Fruit fly (Drosophila melanogaster) whole organism, embryonic: Measurements from ENCODE around the gene wrm2.

Experiments used
- Adf1 ChIP-seq: fragments of 200-800 bp; sonication (Bioruptor generic); IDR thresholded peaks from 2 replicates; pipeline ENCODE4 v1.3.6; 2022; ENCODE audit warnings: missing biosample characterization, missing genetic modification characterization
- BtbVII ChIP-seq: fragments of 200-800 bp; sonication (Bioruptor generic); optimal IDR thresholded peaks from 3 replicates; lab custom pipeline; 2017; ENCODE audit warnings: missing biosample characterization, mild to moderate bottlenecking, missing genetic modification characterization
- CG10267 ChIP-seq: fragments of 200-800 bp; sonication (Bioruptor generic); optimal IDR thresholded peaks from 2 replicates; lab custom pipeline; 2018; ENCODE audit warnings: missing biosample characterization, mild to moderate bottlenecking, missing genetic modification characterization, moderate library complexity
- CG1233 ChIP-seq: fragments of 200-800 bp; sonication (Bioruptor generic); optimal IDR thresholded peaks from 4 replicates; lab custom pipeline; 2018; ENCODE audit warnings: missing biosample characterization, mild to moderate bottlenecking, missing genetic modification characterization
- CG13775 ChIP-seq: fragments of 200-800 bp; sonication (Bioruptor generic); optimal IDR thresholded peaks from 3 replicates; lab custom pipeline; 2017; ENCODE audit warnings: missing biosample characterization, mild to moderate bottlenecking, missing genetic modification characterization
- CG14710 ChIP-seq: fragments of 200-800 bp; sonication (Bioruptor generic); optimal IDR thresholded peaks from 3 replicates; lab custom pipeline; 2019; ENCODE audit warnings: missing biosample characterization, mild to moderate bottlenecking, missing genetic modification characterization, moderate library complexity
- CG15479 ChIP-seq: fragments of 200-800 bp; sonication (Bioruptor generic); optimal IDR thresholded peaks from 3 replicates; lab custom pipeline; 2019; ENCODE audit warnings: missing biosample characterization, mild to moderate bottlenecking, missing genetic modification characterization, moderate library complexity
- CG15601 ChIP-seq: fragments of 200-800 bp; sonication (Bioruptor generic); optimal IDR thresholded peaks from 3 replicates; lab custom pipeline; 2019; ENCODE audit warnings: missing biosample characterization, mild to moderate bottlenecking, missing genetic modification characterization, moderate library complexity
- CG1603 ChIP-seq: fragments of 200-800 bp; sonication (Bioruptor generic); optimal IDR thresholded peaks from 2 replicates; lab custom pipeline; 2019; ENCODE audit warnings: missing biosample characterization, mild to moderate bottlenecking, missing genetic modification characterization, moderate library complexity
- CG17802 ChIP-seq: fragments of 200-800 bp; sonication (Bioruptor generic); optimal IDR thresholded peaks from 2 replicates; lab custom pipeline; 2018; ENCODE audit warnings: missing biosample characterization, mild to moderate bottlenecking, missing genetic modification characterization, moderate library complexity
- CG18619 ChIP-seq: fragments of 200-800 bp; sonication (Bioruptor generic); optimal IDR thresholded peaks from 3 replicates; lab custom pipeline; 2017; ENCODE audit warnings: missing biosample characterization, mild to moderate bottlenecking, missing genetic modification characterization
- CG2202 ChIP-seq: fragments of 200-800 bp; sonication (Bioruptor generic); optimal IDR thresholded peaks from 2 replicates; lab custom pipeline; 2018; ENCODE audit warnings: missing biosample characterization, mild to moderate bottlenecking, missing genetic modification characterization
- CG4282 ChIP-seq: fragments of 200-800 bp; sonication (Bioruptor generic); optimal IDR thresholded peaks from 2 replicates; lab custom pipeline; 2016; ENCODE audit warnings: missing biosample characterization, missing genetic modification characterization
- CG5180 ChIP-seq: fragments of 200-800 bp; sonication (Bioruptor generic); optimal IDR thresholded peaks from 3 replicates; lab custom pipeline; 2017; ENCODE audit warnings: missing biosample characterization, missing genetic modification characterization, mild to moderate bottlenecking, moderate library complexity, missing genetic modification reagents
- CG7357 ChIP-seq: fragments of 200-800 bp; sonication (Bioruptor generic); IDR thresholded peaks from 3 replicates; pipeline ENCODE4 v1.3.6; 2022; ENCODE audit warnings: missing biosample characterization, missing genetic modification characterization
- CG8359 ChIP-seq: fragments of 200-800 bp; sonication (Bioruptor generic); optimal IDR thresholded peaks from 2 replicates; lab custom pipeline; 2017; ENCODE audit warnings: missing biosample characterization, mild to moderate bottlenecking, missing genetic modification characterization, borderline replicate concordance
- CG9817 ChIP-seq: fragments of 200-800 bp; sonication (Bioruptor generic); optimal IDR thresholded peaks from 2 replicates; lab custom pipeline; 2018; ENCODE audit warnings: missing biosample characterization, mild to moderate bottlenecking, missing genetic modification characterization, moderate library complexity
- D19A ChIP-seq: fragments of 200-800 bp; optimal IDR thresholded peaks from 3 replicates; lab custom pipeline; 2019; ENCODE audit warnings: missing biosample characterization, mild to moderate bottlenecking, missing genetic modification characterization, moderate library complexity
- Dll ChIP-seq: fragments of 200-800 bp; sonication (Bioruptor generic); IDR thresholded peaks from 4 replicates; pipeline ENCODE4 v1.3.6; 2022; ENCODE audit warnings: missing biosample characterization, missing genetic modification characterization; ENCODE audit not compliant: partially characterized antibody
- H15 ChIP-seq: fragments of 200-800 bp; sonication (Bioruptor generic); IDR thresholded peaks from 3 replicates; pipeline ENCODE4 v1.3.6; 2022; ENCODE audit warnings: missing biosample characterization, missing genetic modification characterization
- H2.0 ChIP-seq: fragments of 200-800 bp; sonication (Bioruptor generic); IDR thresholded peaks from 2 replicates; pipeline ENCODE4 v1.3.6; 2022; ENCODE audit warnings: missing biosample characterization, missing genetic modification characterization
- Jarid2 ChIP-seq: fragments of 200-800 bp; sonication (Bioruptor generic); optimal IDR thresholded peaks from 3 replicates; lab custom pipeline; 2017; ENCODE audit warnings: mild to moderate bottlenecking, missing biosample characterization, missing genetic modification reagents, missing genetic modification characterization
- Lhr ChIP-seq: fragments of 200-800 bp; sonication (Bioruptor generic); optimal IDR thresholded peaks from 3 replicates; lab custom pipeline; 2017; ENCODE audit warnings: mild to moderate bottlenecking, missing biosample characterization, missing genetic modification reagents, missing genetic modification characterization
- Mad ChIP-seq: fragments of 200-800 bp; sonication (Bioruptor generic); optimal IDR thresholded peaks from 2 replicates; lab custom pipeline; 2016; ENCODE audit warnings: missing biosample characterization, missing genetic modification characterization
- Med ChIP-seq: fragments of 200-800 bp; sonication (Bioruptor generic); peaks from one replicate; lab custom pipeline; 2016; ENCODE audit warnings: missing biosample characterization, missing genetic modification characterization, mild to moderate bottlenecking, inconsistent platforms, moderate library complexity
- Oaz ChIP-seq: fragments of 200-800 bp; sonication (Bioruptor generic); IDR thresholded peaks from 2 replicates; pipeline ENCODE4 v1.3.6; 2022; ENCODE audit warnings: missing biosample characterization, missing genetic modification characterization
- Oli ChIP-seq: fragments of 200-800 bp; sonication (Bioruptor generic); optimal IDR thresholded peaks from 2 replicates; lab custom pipeline; 2018; ENCODE audit warnings: missing biosample characterization, mild to moderate bottlenecking, missing genetic modification characterization, moderate library complexity
- Rfx ChIP-seq: fragments of 200-800 bp; sonication (Bioruptor generic); IDR thresholded peaks from 2 replicates; pipeline ENCODE4 v1.3.6; 2022; ENCODE audit warnings: missing biosample characterization, missing genetic modification characterization
- Side ChIP-seq: fragments of 200-800 bp; sonication (Bioruptor generic); optimal IDR thresholded peaks from 2 replicates; lab custom pipeline; 2016; ENCODE audit warnings: missing biosample characterization, missing genetic modification characterization
- Sin3A ChIP-seq: fragments of >200 bp; optimal IDR thresholded peaks from 2 replicates; lab custom pipeline; 2018
- TFAM ChIP-seq: fragments of 200-800 bp; sonication (Bioruptor generic); optimal IDR thresholded peaks from 2 replicates; lab custom pipeline; 2017; ENCODE audit warnings: missing biosample characterization, missing genetic modification characterization, inconsistent platforms
- abd-A ChIP-seq: fragments of 200-800 bp; sonication (Bioruptor generic); optimal IDR thresholded peaks from 3 replicates; lab custom pipeline; 2019; ENCODE audit warnings: missing biosample characterization, mild to moderate bottlenecking, missing genetic modification characterization, moderate library complexity
- ash1 ChIP-seq: fragments of 200-800 bp; sonication (Bioruptor generic); optimal IDR thresholded peaks from 2 replicates; lab custom pipeline; 2018; ENCODE audit warnings: missing biosample characterization, mild to moderate bottlenecking, missing genetic modification characterization
- bcd ChIP-seq: fragments of 200-800 bp; sonication (Bioruptor generic); optimal IDR thresholded peaks from 2 replicates; lab custom pipeline; 2017; ENCODE audit warnings: missing biosample characterization, mild to moderate bottlenecking, missing genetic modification characterization
- btn ChIP-seq: fragments of 200-800 bp; sonication (Bioruptor generic); optimal IDR thresholded peaks from 2 replicates; lab custom pipeline; 2016; ENCODE audit warnings: missing biosample characterization, missing genetic modification characterization
- ci ChIP-seq: fragments of 200-800 bp; sonication (Bioruptor generic); IDR thresholded peaks from 3 replicates; pipeline ENCODE4 v1.3.6; 2022; ENCODE audit warnings: missing biosample characterization, missing genetic modification characterization
- crp ChIP-seq, 2 experiments: fragments of 200-800 bp; sonication (Bioruptor generic); optimal IDR thresholded peaks; 2 replicates in 1 of 2; 3 replicates in 1 of 2; lab custom pipeline; 2017; ENCODE audit warnings: missing biosample characterization in 2 of 2, missing genetic modification characterization in 2 of 2, mild to moderate bottlenecking in 1 of 2, moderate library complexity in 1 of 2
- ind ChIP-seq: fragments of 200-800 bp; sonication (Bioruptor generic); optimal IDR thresholded peaks from 3 replicates; lab custom pipeline; 2016; ENCODE audit warnings: missing biosample characterization, missing genetic modification characterization
- jigr1 ChIP-seq: fragments of 200-800 bp; sonication (Bioruptor generic); IDR thresholded peaks from 3 replicates; pipeline ENCODE4 v1.3.6; 2022; ENCODE audit warnings: missing biosample characterization, missing genetic modification characterization
- luna ChIP-seq: fragments of 200-800 bp; sonication (Bioruptor generic); optimal IDR thresholded peaks from 2 replicates; lab custom pipeline; 2016; ENCODE audit warnings: missing biosample characterization, missing genetic modification characterization
- nmo ChIP-seq: fragments of 200-800 bp; sonication (Bioruptor generic); optimal IDR thresholded peaks from 2 replicates; lab custom pipeline; 2018; ENCODE audit warnings: missing biosample characterization, mild to moderate bottlenecking, missing genetic modification characterization, moderate library complexity
- nom ChIP-seq: fragments of 200-800 bp; sonication (Bioruptor generic); optimal IDR thresholded peaks from 2 replicates; lab custom pipeline; 2017; ENCODE audit warnings: missing biosample characterization, missing genetic modification characterization, mild to moderate bottlenecking, moderate library complexity, missing genetic modification reagents
- pan ChIP-seq, 4 experiments: fragments of >200 bp in 3 of 4; fragments of 200-800 bp in 1 of 4; sonication (Bioruptor generic) in 1 of 4; optimal IDR thresholded peaks in 3 of 4; IDR thresholded peaks in 1 of 4; 2 replicates each; pipeline versions ENCODE4 v1.3.6 to Lab custom; 2017 to 2022; ENCODE audit warnings: missing biosample characterization in 2 of 4, missing genetic modification characterization in 2 of 4, mixed read lengths in 1 of 4
- pros ChIP-seq: fragments of 200-800 bp; sonication (Bioruptor generic); optimal IDR thresholded peaks from 3 replicates; lab custom pipeline; 2019; ENCODE audit warnings: missing biosample characterization, mild to moderate bottlenecking, missing genetic modification characterization, moderate library complexity
- salm ChIP-seq: fragments of 200-800 bp; sonication (Bioruptor generic); optimal IDR thresholded peaks from 2 replicates; lab custom pipeline; 2018; ENCODE audit warnings: missing biosample characterization, mild to moderate bottlenecking, missing genetic modification characterization
- sim ChIP-seq: fragments of 200-800 bp; sonication (Bioruptor generic); IDR thresholded peaks from 2 replicates; pipeline ENCODE4 v1.3.6; 2022; ENCODE audit warnings: missing biosample characterization, missing genetic modification characterization
- sr ChIP-seq: fragments of 200-800 bp; sonication (Bioruptor generic); IDR thresholded peaks from 3 replicates; pipeline ENCODE4 v1.3.6; 2022; ENCODE audit warnings: missing biosample characterization, missing genetic modification characterization
- zf30C ChIP-seq: fragments of 200-800 bp; sonication (Bioruptor generic); optimal IDR thresholded peaks from 3 replicates; lab custom pipeline; 2018; ENCODE audit warnings: missing biosample characterization, mild to moderate bottlenecking, missing genetic modification characterization

wrm2 gene

dm6 chr3L:7381359-7381976 lies 46.4 kb upstream of the wrm2 start, which contains the start of the genes SMSr and smid (continued):
- TF ChIP-seq Oli (tag; lab: Kevin White, UChicago) = peak; percentile 46
- TF ChIP-seq pros (GFP tag; lab: Kevin White, UChicago) = no peak
- TF ChIP-seq crp (GFP tag; optimal IDR thresholded peaks at IDR 0.05; lab: Kevin White, UChicago) = peak; percentile 83 to 99
- TF ChIP-seq nmo = peak; percentile 85
- no peak for TF ChIP-seq CG1233 (GFP tag; lab: Kevin White, UChicago)
- TF ChIP-seq D19A = no peak
- TF ChIP-seq ci (GFP tag; lab: Robert Waterston, UW) = 0 out of 3 replicates have a peak, but pooled peaks have one; percentile 26
- TF ChIP-seq Adf1 (GFP tag; lab: Robert Waterston, UW) = peak; percentile 43
- no peak for TF ChIP-seq ash1
- peak; percentile 85 for TF ChIP-seq CG14710 (tag; lab: Kevin White, UChicago)
- peak; percentile 98 for TF ChIP-seq Sin3A (lab: Kevin White, UChicago)
- TF ChIP-seq pan (optimal IDR thresholded peaks at IDR 0.05; lab: Kevin White, UChicago) = no peak
- TF ChIP-seq pan (GFP tag; optimal IDR thresholded peaks at IDR 0.05 in 1 of 2, IDR thresholded peaks at IDR 0.05 in 1 of 2) = peak in 1 of 2 experiments; percentile 47
- no peak for TF ChIP-seq luna (GFP tag; lab: Kevin White, UChicago)
- no peak for TF ChIP-seq Side (GFP tag; lab: Kevin White, UChicago)
- TF ChIP-seq zf30C (GFP tag; lab: Kevin White, UChicago) = no peak
- no peak for TF ChIP-seq CG8359 (GFP tag; lab: Kevin White, UChicago)
- no peak for TF ChIP-seq Lhr (GFP tag; lab: Kevin White, UChicago)
- no peak for TF ChIP-seq CG4282
- no peak for TF ChIP-seq TFAM (GFP tag; lab: Kevin White, UChicago)
- TF ChIP-seq nom (GFP tag; lab: Kevin White, UChicago) = peak; percentile 38
- TF ChIP-seq Oaz (GFP tag; lab: Robert Waterston, UW) = no peak
- peak; percentile 83 for TF ChIP-seq Med (GFP tag; lab: Kevin White, UChicago)
- peak; percentile 65 for TF ChIP-seq CG10267
- peak; percentile 71 for TF ChIP-seq Rfx (GFP tag; lab: Robert Waterston, UW)
- TF ChIP-seq CG15601 (tag; lab: Kevin White, UChicago) = no peak
- TF ChIP-seq H2.0 (GFP tag; lab: Robert Waterston, UW) = peak; percentile 32; the same call in 1 of the 2 replicates
- TF ChIP-seq H15 (GFP tag; lab: Robert Waterston, UW) = 0 out of 3 replicates have a peak, but pooled peaks have one; percentile 46
- TF ChIP-seq CG5180 = no peak
- TF ChIP-seq abd-A (tag; lab: Kevin White, UChicago) = no peak
- peak; percentile 48 for TF ChIP-seq CG18619
- TF ChIP-seq BtbVII (GFP tag; lab: Kevin White, UChicago) = peak; percentile 36
- TF ChIP-seq Dll (GFP tag; lab: Robert Waterston, UW) = peak; percentile 91
- TF ChIP-seq CG17802 (tag; lab: Kevin White, UChicago) = peak; percentile 93
- TF ChIP-seq CG9817 (tag; lab: Kevin White, UChicago) = peak; percentile 67
- no peak for TF ChIP-seq sr
- TF ChIP-seq Mad (GFP tag; lab: Kevin White, UChicago) = peak; percentile 79
- peak; percentile 65 for TF ChIP-seq bcd (GFP tag; lab: Kevin White, UChicago)
- TF ChIP-seq CG7357 (GFP tag; lab: Robert Waterston, UW) = peak; percentile 99
- TF ChIP-seq CG13775 (GFP tag; lab: Kevin White, UChicago) = peak; percentile 78
- TF ChIP-seq btn (GFP tag; lab: Kevin White, UChicago) = no peak
- TF ChIP-seq ind (GFP tag; lab: Kevin White, UChicago) = peak; percentile 58
- TF ChIP-seq CG15479 (GFP tag; lab: Kevin White, UChicago) = no peak
- no peak for TF ChIP-seq jigr1 (GFP tag; lab: Robert Waterston, UW)
- TF ChIP-seq salm (tag; lab: Kevin White, UChicago) = no peak
- peak; percentile 30 for TF ChIP-seq CG1603 (tag; lab: Kevin White, UChicago)
- no peak for TF ChIP-seq CG2202 (tag; lab: Kevin White, UChicago)
- no peak for TF ChIP-seq sim
- TF ChIP-seq Jarid2 (GFP tag; lab: Kevin White, UChicago) = no peak
